Worm (Caenorhabditis elegans) whole organism, midembryonic: Measurements from ENCODE around the gene Y37E11AL.12.

Experiments used
- T22C8.4 ChIP-seq: fragments of 200-800 bp; sonication (Bioruptor generic); IDR thresholded peaks from 2 replicates; pipeline ENCODE4 v1.3.6; 2022; ENCODE audit warnings: missing genetic modification characterization, missing compliant biosample characterization
- cog-1 ChIP-seq: sonication (generic microtip); optimal IDR thresholded peaks from 2 replicates; lab custom pipeline; 2016; ENCODE audit warnings: missing genetic modification characterization, missing compliant biosample characterization
- flt-1 ChIP-seq: fragments of 200-800 bp; sonication (Bioruptor generic); IDR thresholded peaks from 2 replicates; pipeline ENCODE4 v1.3.6; 2022; ENCODE audit warnings: missing genetic modification characterization, missing compliant biosample characterization
- klf-2 ChIP-seq: fragments of 200-800 bp; sonication (Bioruptor generic); conservative IDR thresholded peaks from 2 replicates; pipeline ENCODE4 v1.3.6; 2022; ENCODE audit warnings: missing genetic modification reagents, missing genetic modification characterization, missing compliant biosample characterization
- med-1 ChIP-seq: sonication (generic microtip); optimal IDR thresholded peaks from 2 replicates; lab custom pipeline; 2017; ENCODE audit warnings: missing genetic modification characterization, mild to moderate bottlenecking, missing compliant biosample characterization, antibody characterized with exemption, missing genetic modification reagents; ENCODE audit not compliant: insufficient read depth
- ref-1 ChIP-seq: fragments of 200-800 bp; sonication (Bioruptor generic); conservative IDR thresholded peaks from 2 replicates; pipeline ENCODE4 v1.3.6; 2022; ENCODE audit warnings: missing genetic modification reagents, missing genetic modification characterization, missing compliant biosample characterization
- tab-1 ChIP-seq: fragments of 200-800 bp; sonication (Bioruptor generic); IDR thresholded peaks from 2 replicates; pipeline ENCODE4 v1.3.6; 2022; ENCODE audit warnings: missing genetic modification characterization, missing compliant biosample characterization
- ztf-23 ChIP-seq: fragments of 200-800 bp; sonication (Bioruptor generic); IDR thresholded peaks from 2 replicates; pipeline ENCODE4 v1.3.6; 2022; ENCODE audit warnings: missing genetic modification reagents, missing genetic modification characterization, missing compliant biosample characterization
- ztf-29 ChIP-seq: fragments of 200-800 bp; sonication (Bioruptor generic); IDR thresholded peaks from 2 replicates; pipeline ENCODE4 v1.3.6; 2022; ENCODE audit warnings: missing genetic modification reagents, missing genetic modification characterization, missing compliant biosample characterization

Y37E11AL.12 gene

ce11 chrIV:3725845-3726244 lies 24.1 kb upstream of the Y37E11AL.12 start, which contains the start of gene smgl-2:
TSS of gene smgl-2 (plus strand) at chrIV:3726164.
- TF ChIP-seq med-1 (GFP tag; lab: Kevin White, UChicago), result no peak
- peak; percentile 38 for TF ChIP-seq cog-1 (tag; lab: Kevin White, UChicago)

- no peak for TF ChIP-seq klf-2 (GFP tag; lab: Robert Waterston, UW)
- TF ChIP-seq ztf-23 (GFP tag; lab: Robert Waterston, UW), result no peak
- no peak for TF ChIP-seq tab-1 (GFP tag; lab: Robert Waterston, UW)
- TF ChIP-seq ref-1 (GFP tag; lab: Robert Waterston, UW), result no peak
- TF ChIP-seq T22C8.4, result no peak
- TF ChIP-seq cog-1 (tag; lab: Kevin White, UChicago), result no peak
- TF ChIP-seq med-1 (GFP tag; lab: Kevin White, UChicago), result no peak
- no peak for TF ChIP-seq ztf-29 (GFP tag; lab: Robert Waterston, UW)
- no peak for TF ChIP-seq flt-1
Observed at ce11 chrIV:3725361-3725760, 23.6 kb upstream of the Y37E11AL.12 start, which contains the start of gene Y37E11AM.2. TSS of gene Y37E11AM.2 (minus strand) at chrIV:3725461.

- TF ChIP-seq ztf-29 (GFP tag; lab: Robert Waterston, UW) (no peak), ref-1 (GFP tag; lab: Robert Waterston, UW) (no peak), flt-1 (no peak), klf-2 (GFP tag; lab: Robert Waterston, UW) (no peak), med-1 (GFP tag; lab: Kevin White, UChicago) (no peak), ztf-23 (GFP tag; lab: Robert Waterston, UW) (no peak), tab-1 (GFP tag; lab: Robert Waterston, UW) (no peak), T22C8.4 (no peak), cog-1 (tag; lab: Kevin White, UChicago) (no peak)
Observed at ce11 chrIV:3722690-3723089, 20.9 kb upstream of the Y37E11AL.12 start, which contains the start of gene Y37E11AM.4. TSS of gene Y37E11AM.4 (minus strand) at chrIV:3722790.

- TF ChIP-seq T22C8.4, result no peak
- no peak for TF ChIP-seq med-1 (GFP tag; lab: Kevin White, UChicago)
- no peak for TF ChIP-seq ztf-29 (GFP tag; lab: Robert Waterston, UW)
- TF ChIP-seq ref-1 (GFP tag; lab: Robert Waterston, UW), result no peak
- no peak for TF ChIP-seq flt-1
- no peak for TF ChIP-seq ztf-23 (GFP tag; lab: Robert Waterston, UW)
- TF ChIP-seq klf-2 (GFP tag; lab: Robert Waterston, UW), result no peak
- no peak for TF ChIP-seq cog-1 (tag; lab: Kevin White, UChicago)
- TF ChIP-seq tab-1 (GFP tag; lab: Robert Waterston, UW), result no peak
Observed at ce11 chrIV:3721973-3722372, 20.2 kb upstream of the Y37E11AL.12 start.

ce11 chrIV:3720644-3721043 lies 18.9 kb upstream of the Y37E11AL.12 start:
- TF ChIP-seq tab-1 (GFP tag; lab: Robert Waterston, UW) (no peak), klf-2 (GFP tag; lab: Robert Waterston, UW) (no peak), ztf-29 (GFP tag; lab: Robert Waterston, UW) (no peak), T22C8.4 (no peak), ztf-23 (GFP tag; lab: Robert Waterston, UW) (no peak), ref-1 (GFP tag; lab: Robert Waterston, UW) (no peak), flt-1 (no peak), cog-1 (tag; lab: Kevin White, UChicago) (no peak), med-1 (GFP tag; lab: Kevin White, UChicago) (no peak)

ce11 chrIV:3719057-3719456 lies 17.3 kb upstream of the Y37E11AL.12 start, which contains the start of gene Y37E11AM.3:
TSS of gene Y37E11AM.3 (minus strand) at chrIV:3719157.
- TF ChIP-seq klf-2 (GFP tag; lab: Robert Waterston, UW), result no peak
- no peak for TF ChIP-seq flt-1
- TF ChIP-seq ztf-23 (GFP tag; lab: Robert Waterston, UW), result no peak
- no peak for TF ChIP-seq med-1 (GFP tag; lab: Kevin White, UChicago)
- no peak for TF ChIP-seq T22C8.4
- no peak for TF ChIP-seq cog-1 (tag; lab: Kevin White, UChicago)
- no peak for TF ChIP-seq ref-1 (GFP tag; lab: Robert Waterston, UW)
- TF ChIP-seq tab-1 (GFP tag; lab: Robert Waterston, UW), result no peak
- no peak for TF ChIP-seq ztf-29 (GFP tag; lab: Robert Waterston, UW)

ce11 chrIV:3710737-3711136 lies 8.9 kb upstream of the Y37E11AL.12 start:
- TF ChIP-seq T22C8.4 (no peak), ztf-29 (GFP tag; lab: Robert Waterston, UW) (no peak), med-1 (GFP tag; lab: Kevin White, UChicago) (no peak), flt-1 (no peak), tab-1 (GFP tag; lab: Robert Waterston, UW) (no peak), ztf-23 (GFP tag; lab: Robert Waterston, UW) (no peak), klf-2 (GFP tag; lab: Robert Waterston, UW) (no peak), ref-1 (GFP tag; lab: Robert Waterston, UW) (no peak)

ce11 chrIV:3709200-3709599 lies 7.4 kb upstream of the Y37E11AL.12 start, which contains the start of gene Y37E11AL.1:
TSS of gene Y37E11AL.1 (plus strand) at chrIV:3709500.
- TF ChIP-seq T22C8.4 (no peak), ztf-23 (GFP tag; lab: Robert Waterston, UW) (no peak), ref-1 (GFP tag; lab: Robert Waterston, UW) (no peak), med-1 (GFP tag; lab: Kevin White, UChicago) (no peak), cog-1 (tag; lab: Kevin White, UChicago) (no peak), flt-1 (no peak), klf-2 (GFP tag; lab: Robert Waterston, UW) (no peak), ztf-29 (GFP tag; lab: Robert Waterston, UW) (no peak), tab-1 (GFP tag; lab: Robert Waterston, UW) (no peak)

- TF ChIP-seq med-1 (GFP tag; lab: Kevin White, UChicago), result no peak
- no peak for TF ChIP-seq cog-1 (tag; lab: Kevin White, UChicago)
- no peak for TF ChIP-seq klf-2 (GFP tag; lab: Robert Waterston, UW)
- TF ChIP-seq ztf-23 (GFP tag; lab: Robert Waterston, UW), result no peak
- TF ChIP-seq ref-1 (GFP tag; lab: Robert Waterston, UW), result no peak
- no peak for TF ChIP-seq tab-1 (GFP tag; lab: Robert Waterston, UW)
- no peak for TF ChIP-seq flt-1
- no peak for TF ChIP-seq T22C8.4
- TF ChIP-seq ztf-29 (GFP tag; lab: Robert Waterston, UW), result no peak
Observed at ce11 chrIV:3700554-3700953, 1.2 kb downstream of the Y37E11AL.12 start, which contains the start of gene Y37E11AL.9. TSS of gene Y37E11AL.9 (minus strand) at chrIV:3700654.
